Fruit fly (Drosophila melanogaster) whole organism, prepupa: Measurements from ENCODE around the gene gNacalpha.

Experiments used
- Blimp-1 ChIP-seq: fragments of 200-800 bp; sonication (Bioruptor generic); optimal IDR thresholded peaks from 3 replicates; lab custom pipeline; 2017; ENCODE audit warnings: missing biosample characterization, missing genetic modification characterization, mild to moderate bottlenecking, moderate library complexity, missing genetic modification reagents
- CG10631 ChIP-seq: fragments of 200-800 bp; sonication (Bioruptor generic); optimal IDR thresholded peaks from 2 replicates; lab custom pipeline; 2016; ENCODE audit warnings: missing biosample characterization, missing genetic modification characterization
- CG10669 ChIP-seq: fragments of 200-800 bp; sonication (Bioruptor generic); optimal IDR thresholded peaks from 3 replicates; lab custom pipeline; 2018; ENCODE audit warnings: missing biosample characterization, mild to moderate bottlenecking, missing genetic modification characterization, moderate library complexity
- CG11762 ChIP-seq: fragments of 200-800 bp; sonication (Bioruptor generic); optimal IDR thresholded peaks from 3 replicates; lab custom pipeline; 2016; ENCODE audit warnings: missing biosample characterization, missing genetic modification characterization; ENCODE audit not compliant: insufficient read depth
- CG11902 ChIP-seq: fragments of 200-800 bp; sonication (Bioruptor generic); optimal IDR thresholded peaks from 3 replicates; lab custom pipeline; 2016; ENCODE audit warnings: missing biosample characterization, missing genetic modification characterization
- CG15336 ChIP-seq: fragments of 200-800 bp; sonication (Bioruptor generic); IDR thresholded peaks from 2 replicates; pipeline ENCODE4 v1.3.6; 2022; ENCODE audit warnings: missing biosample characterization, missing genetic modification characterization
- CG16779 ChIP-seq: fragments of 200-800 bp; sonication (Bioruptor generic); optimal IDR thresholded peaks from 3 replicates; lab custom pipeline; 2017; ENCODE audit warnings: missing biosample characterization, mild to moderate bottlenecking, missing genetic modification characterization
- CG3032 ChIP-seq: fragments of 200-800 bp; optimal IDR thresholded peaks from 2 replicates; lab custom pipeline; 2019; ENCODE audit warnings: missing biosample characterization, mild to moderate bottlenecking, missing genetic modification characterization, moderate library complexity
- CG31627 ChIP-seq: fragments of 200-800 bp; sonication (Bioruptor generic); optimal IDR thresholded peaks from 3 replicates; lab custom pipeline; 2016; ENCODE audit warnings: missing biosample characterization, missing genetic modification characterization
- CG32006 ChIP-seq: fragments of 200-800 bp; sonication (Bioruptor generic); optimal IDR thresholded peaks from 3 replicates; lab custom pipeline; 2017; ENCODE audit warnings: missing biosample characterization, mild to moderate bottlenecking, missing genetic modification characterization
- CG34406 ChIP-seq: fragments of 200-800 bp; sonication (Bioruptor generic); optimal IDR thresholded peaks from 3 replicates; lab custom pipeline; 2016; ENCODE audit warnings: missing biosample characterization, missing genetic modification characterization
- CG3919 ChIP-seq: fragments of 200-800 bp; sonication (Bioruptor generic); optimal IDR thresholded peaks from 3 replicates; lab custom pipeline; 2016; ENCODE audit warnings: missing biosample characterization, missing genetic modification characterization
- CG4318 ChIP-seq: fragments of 200-800 bp; sonication (Bioruptor generic); optimal IDR thresholded peaks from 3 replicates; lab custom pipeline; 2017; ENCODE audit warnings: missing biosample characterization, mild to moderate bottlenecking, missing genetic modification characterization
- CG6276 ChIP-seq: fragments of 200-800 bp; sonication (Bioruptor generic); optimal IDR thresholded peaks from 2 replicates; lab custom pipeline; 2017; ENCODE audit warnings: missing biosample characterization, mild to moderate bottlenecking, missing genetic modification characterization
- CG6808 ChIP-seq: fragments of 200-800 bp; sonication (Bioruptor generic); optimal IDR thresholded peaks from 3 replicates; lab custom pipeline; 2017; ENCODE audit warnings: missing biosample characterization, missing genetic modification characterization, mild to moderate bottlenecking, moderate library complexity, missing genetic modification reagents
- CG6854 ChIP-seq: fragments of 200-800 bp; sonication (Bioruptor generic); optimal IDR thresholded peaks from 2 replicates; lab custom pipeline; 2017; ENCODE audit warnings: missing biosample characterization, mild to moderate bottlenecking, missing genetic modification characterization
- CG8119 ChIP-seq: fragments of 200-800 bp; sonication (Bioruptor generic); IDR thresholded peaks from 3 replicates; pipeline ENCODE4 v1.3.6; 2022; ENCODE audit warnings: missing biosample characterization, missing genetic modification characterization
- CG8319 ChIP-seq: fragments of 200-800 bp; sonication (Bioruptor generic); optimal IDR thresholded peaks from 3 replicates; lab custom pipeline; 2016; ENCODE audit warnings: missing biosample characterization, missing genetic modification characterization
- CG8632 ChIP-seq: fragments of 200-800 bp; sonication (Bioruptor generic); optimal IDR thresholded peaks from 3 replicates; lab custom pipeline; 2016; ENCODE audit warnings: missing biosample characterization, missing genetic modification characterization
- Eip75B ChIP-seq: fragments of 200-800 bp; sonication (Bioruptor generic); optimal IDR thresholded peaks from 3 replicates; lab custom pipeline; 2016; ENCODE audit warnings: missing biosample characterization, missing genetic modification characterization
- Eip93F ChIP-seq: fragments of 200-800 bp; sonication (Bioruptor generic); optimal IDR thresholded peaks from 2 replicates; lab custom pipeline; 2016; ENCODE audit warnings: missing biosample characterization, mild to moderate bottlenecking, missing genetic modification characterization
- Ets21C ChIP-seq: fragments of 200-800 bp; sonication (Bioruptor generic); optimal IDR thresholded peaks from 3 replicates; lab custom pipeline; 2016; ENCODE audit warnings: missing biosample characterization, missing genetic modification characterization
- Ets96B ChIP-seq: fragments of 200-800 bp; optimal IDR thresholded peaks from 2 replicates; lab custom pipeline; 2019; ENCODE audit warnings: missing biosample characterization, mild to moderate bottlenecking, missing genetic modification characterization, moderate library complexity
- Hr38 ChIP-seq: sonication (Bioruptor generic); optimal IDR thresholded peaks from 2 replicates; lab custom pipeline; 2016; ENCODE audit warnings: missing biosample characterization, missing genetic modification characterization
- Hr4 ChIP-seq: fragments of 200-800 bp; sonication (Bioruptor generic); optimal IDR thresholded peaks from 3 replicates; lab custom pipeline; 2016; ENCODE audit warnings: missing biosample characterization, missing genetic modification characterization
- Lpt ChIP-seq: fragments of 200-800 bp; sonication (Bioruptor generic); optimal IDR thresholded peaks from 3 replicates; lab custom pipeline; 2016; ENCODE audit warnings: missing biosample characterization, missing genetic modification characterization
- Met ChIP-seq: fragments of 200-800 bp; sonication (Bioruptor generic); optimal IDR thresholded peaks from 3 replicates; lab custom pipeline; 2016; ENCODE audit warnings: missing biosample characterization, missing genetic modification characterization
- OdsH ChIP-seq: fragments of 200-800 bp; sonication (Bioruptor generic); optimal IDR thresholded peaks from 3 replicates; lab custom pipeline; 2016; ENCODE audit warnings: missing biosample characterization, missing genetic modification characterization
- Smox ChIP-seq: fragments of 200-800 bp; sonication (Bioruptor generic); optimal IDR thresholded peaks from 3 replicates; lab custom pipeline; 2016; ENCODE audit warnings: missing biosample characterization, missing genetic modification characterization
- Sox102F ChIP-seq: fragments of 200-800 bp; sonication (Bioruptor generic); optimal IDR thresholded peaks from 2 replicates; lab custom pipeline; 2016; ENCODE audit warnings: missing biosample characterization, mild to moderate bottlenecking, missing genetic modification characterization
- Sox14 ChIP-seq: fragments of 200-800 bp; sonication (Bioruptor generic); optimal IDR thresholded peaks from 3 replicates; lab custom pipeline; 2016; ENCODE audit warnings: missing biosample characterization, missing genetic modification characterization
- Sox15 ChIP-seq: fragments of 200-800 bp; sonication (Bioruptor generic); optimal IDR thresholded peaks from 3 replicates; lab custom pipeline; 2016; ENCODE audit warnings: missing biosample characterization, missing genetic modification characterization
- acj6 ChIP-seq: fragments of 200-800 bp; sonication (Bioruptor generic); optimal IDR thresholded peaks from 3 replicates; lab custom pipeline; 2016; ENCODE audit warnings: missing biosample characterization, missing genetic modification characterization
- cyc ChIP-seq: fragments of 200-800 bp; sonication (Bioruptor generic); optimal IDR thresholded peaks from 3 replicates; lab custom pipeline; 2016; ENCODE audit warnings: missing biosample characterization, missing genetic modification characterization
- dac ChIP-seq: fragments of 200-800 bp; sonication (Bioruptor generic); optimal IDR thresholded peaks from 2 replicates; lab custom pipeline; 2017; ENCODE audit warnings: missing biosample characterization, mild to moderate bottlenecking, missing genetic modification characterization
- eg ChIP-seq: fragments of 200-800 bp; sonication (Bioruptor generic); IDR thresholded peaks from 3 replicates; pipeline ENCODE4 v1.3.6; 2022; ENCODE audit warnings: missing biosample characterization, missing genetic modification characterization
- fd59A ChIP-seq: fragments of 200-800 bp; sonication (Bioruptor generic); optimal IDR thresholded peaks from 2 replicates; lab custom pipeline; 2017; ENCODE audit warnings: missing biosample characterization, mild to moderate bottlenecking, missing genetic modification characterization, missing genetic modification reagents
- fd85E ChIP-seq: fragments of 200-800 bp; sonication (Bioruptor generic); optimal IDR thresholded peaks from 3 replicates; lab custom pipeline; 2016; ENCODE audit warnings: missing biosample characterization, missing genetic modification characterization
- lz ChIP-seq: fragments of 200-800 bp; sonication (Bioruptor generic); optimal IDR thresholded peaks from 3 replicates; lab custom pipeline; 2016; ENCODE audit warnings: missing biosample characterization, missing genetic modification characterization
- net ChIP-seq: fragments of 200-800 bp; sonication (Bioruptor generic); optimal IDR thresholded peaks from 3 replicates; lab custom pipeline; 2016; ENCODE audit warnings: missing biosample characterization, missing genetic modification characterization
- pdm3 ChIP-seq: fragments of 200-800 bp; sonication (Bioruptor generic); optimal IDR thresholded peaks from 3 replicates; lab custom pipeline; 2016; ENCODE audit warnings: missing biosample characterization, missing genetic modification characterization
- salr ChIP-seq, 2 experiments: fragments of 200-800 bp; sonication (Bioruptor generic); optimal IDR thresholded peaks; 3 replicates each; lab custom pipeline; 2016 to 2018; ENCODE audit warnings: missing biosample characterization in 2 of 2, missing genetic modification characterization in 2 of 2, mild to moderate bottlenecking in 1 of 2
- spab ChIP-seq: fragments of 200-800 bp; sonication (Bioruptor generic); optimal IDR thresholded peaks from 2 replicates; lab custom pipeline; 2017; ENCODE audit warnings: missing biosample characterization, mild to moderate bottlenecking, missing genetic modification characterization, missing genetic modification reagents
- ss ChIP-seq, 2 experiments: fragments of 200-800 bp; sonication (Bioruptor generic); optimal IDR thresholded peaks; 2 replicates in 1 of 2; 3 replicates in 1 of 2; lab custom pipeline; 2017 to 2018; ENCODE audit warnings: mild to moderate bottlenecking in 2 of 2, missing biosample characterization in 2 of 2, missing genetic modification characterization in 2 of 2, moderate library complexity in 1 of 2
- svp ChIP-seq: fragments of 200-800 bp; sonication (Bioruptor generic); peaks from one replicate; lab custom pipeline; 2016; ENCODE audit warnings: missing biosample characterization, missing genetic modification characterization
- topi ChIP-seq: fragments of 200-800 bp; sonication (Bioruptor generic); optimal IDR thresholded peaks from 3 replicates; lab custom pipeline; 2016; ENCODE audit warnings: missing biosample characterization, missing genetic modification characterization

Gene gNacalpha

DNA sequence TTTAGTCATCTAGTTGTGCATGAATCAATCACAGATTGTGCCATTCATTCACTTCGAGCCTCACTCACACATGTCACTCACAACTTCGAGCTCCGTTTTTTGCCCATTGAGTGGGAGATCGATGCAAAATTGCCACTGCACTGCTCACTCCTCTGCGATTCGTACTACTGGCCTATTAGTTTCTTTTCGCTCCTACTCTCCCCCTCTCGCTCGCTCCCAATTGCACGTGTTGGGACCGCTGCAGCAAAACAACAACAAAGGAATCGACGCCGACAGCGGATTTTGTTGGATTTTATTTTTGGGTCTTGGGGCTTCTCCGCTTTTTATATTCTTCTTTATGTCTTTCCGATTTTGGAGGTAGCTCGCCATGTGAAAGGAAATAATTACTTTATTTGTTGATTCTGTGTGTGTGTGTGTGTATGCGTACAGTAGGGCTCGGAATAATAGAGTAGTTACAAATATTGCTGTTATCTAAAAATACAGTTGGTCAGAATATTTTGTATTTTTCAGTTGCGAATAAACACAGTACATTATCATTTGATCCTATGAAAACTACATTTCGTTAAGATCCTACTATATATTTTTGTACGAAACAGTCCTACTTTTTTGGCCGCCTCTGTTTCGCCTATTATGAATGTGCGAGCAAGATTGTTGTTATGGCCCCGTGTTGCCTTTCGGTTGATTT, 37.3 kb downstream of the gNacalpha start (continued):
- peak; percentile 42 for TF ChIP-seq OdsH (GFP tag; lab: Kevin White, UChicago)
- no peak for TF ChIP-seq svp (GFP tag; lab: Kevin White, UChicago)
- no peak for TF ChIP-seq fd59A (GFP tag; lab: Kevin White, UChicago)
- peak; percentile 10 for TF ChIP-seq Ets96B (tag; lab: Kevin White, UChicago)
- TF ChIP-seq CG32006 (GFP tag; lab: Kevin White, UChicago) = peak; percentile 70
- TF ChIP-seq CG31627 (GFP tag; lab: Kevin White, UChicago) = peak; percentile 9
- peak; percentile 73 for TF ChIP-seq CG6276
- TF ChIP-seq pdm3 (GFP tag; lab: Kevin White, UChicago) = peak; percentile 41
- peak; percentile 25 for TF ChIP-seq CG3919 (GFP tag; lab: Kevin White, UChicago)
- TF ChIP-seq CG4318 (GFP tag; lab: Kevin White, UChicago) = peak; percentile 4
- TF ChIP-seq CG8319 = no peak
- TF ChIP-seq CG34406 (GFP tag; lab: Kevin White, UChicago) = no peak
- no peak for TF ChIP-seq CG11902
- no peak for TF ChIP-seq CG11762 (GFP tag; lab: Kevin White, UChicago)
- TF ChIP-seq Eip93F (GFP tag; lab: Kevin White, UChicago) = no peak
- peak; percentile 76 for TF ChIP-seq eg (GFP tag; lab: Robert Waterston, UW)
- peak; percentile 78 for TF ChIP-seq CG8119 (GFP tag; lab: Robert Waterston, UW)
- peak; percentile 73 for TF ChIP-seq CG15336 (GFP tag; lab: Robert Waterston, UW)
- peak; percentile 34 for TF ChIP-seq dac
- no peak for TF ChIP-seq Blimp-1
- TF ChIP-seq CG6808 (GFP tag; lab: Kevin White, UChicago) = no peak
- TF ChIP-seq Hr38 = no peak
- TF ChIP-seq ss (GFP tag; optimal IDR thresholded peaks at IDR 0.05; lab: Kevin White, UChicago) = no peak
- peak; percentile 16 for TF ChIP-seq CG10631
- no peak for TF ChIP-seq CG3032 (tag; lab: Kevin White, UChicago)
- TF ChIP-seq CG8632 (GFP tag; lab: Kevin White, UChicago) = no peak
- TF ChIP-seq Hr4 (GFP tag; lab: Kevin White, UChicago) = peak; percentile 64
- TF ChIP-seq net (GFP tag; lab: Kevin White, UChicago) = peak; percentile 1
- peak; percentile 26 for TF ChIP-seq acj6
- no peak for TF ChIP-seq CG6854
- no peak for TF ChIP-seq salr (GFP tag; optimal IDR thresholded peaks at IDR 0.05; lab: Kevin White, UChicago)
- peak; percentile 42 for TF ChIP-seq Lpt
- TF ChIP-seq Sox102F (GFP tag; lab: Kevin White, UChicago) = no peak
- peak; percentile 4 for TF ChIP-seq Eip75B (GFP tag; lab: Kevin White, UChicago)
- no peak for TF ChIP-seq Smox (GFP tag; lab: Kevin White, UChicago)
- TF ChIP-seq fd85E (GFP tag; lab: Kevin White, UChicago) = no peak

DNA sequence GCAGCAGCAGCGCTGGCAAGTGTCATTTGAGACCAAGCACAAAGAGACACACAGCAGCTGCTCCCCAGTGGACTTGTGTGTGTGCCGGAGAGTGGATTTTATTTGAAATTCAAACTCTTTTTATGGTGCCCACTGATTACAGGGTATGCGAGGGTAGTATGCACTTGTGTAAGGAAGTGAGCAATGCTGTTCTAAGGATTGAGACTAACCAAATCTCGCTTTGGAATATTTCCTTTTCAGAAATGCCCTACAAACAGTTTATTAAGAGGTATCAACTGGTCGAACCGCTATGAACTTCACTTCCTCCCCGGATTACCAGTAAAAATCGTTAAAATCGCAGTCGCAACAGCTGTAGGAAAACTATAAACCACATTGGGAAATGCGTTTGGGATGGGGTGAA, 38.7 kb downstream of the gNacalpha start:
- TF ChIP-seq topi (GFP tag; lab: Kevin White, UChicago) = peak; percentile 58
- TF ChIP-seq Ets21C (GFP tag; lab: Kevin White, UChicago) = no peak
- TF ChIP-seq Met (GFP tag; lab: Kevin White, UChicago) = no peak
- peak; percentile 25 for TF ChIP-seq Sox15 (GFP tag; lab: Kevin White, UChicago)
- peak; percentile 17 for TF ChIP-seq fd59A (GFP tag; lab: Kevin White, UChicago)
- TF ChIP-seq CG34406 (GFP tag; lab: Kevin White, UChicago) = peak; percentile 9
- TF ChIP-seq CG16779 = peak; percentile 24
- TF ChIP-seq CG11762 (GFP tag; lab: Kevin White, UChicago) = peak; percentile 43
- peak; percentile 61 for TF ChIP-seq net (GFP tag; lab: Kevin White, UChicago)
- TF ChIP-seq Lpt = peak; percentile 71
- TF ChIP-seq svp (GFP tag; lab: Kevin White, UChicago) = peak; percentile 75
- peak; percentile 34 for TF ChIP-seq CG8319
- TF ChIP-seq Smox (GFP tag; lab: Kevin White, UChicago) = no peak
- TF ChIP-seq CG32006 (GFP tag; lab: Kevin White, UChicago) = peak; percentile 89
- peak; percentile 75 for TF ChIP-seq CG6276
- TF ChIP-seq Blimp-1 = no peak
- peak; percentile 64 for TF ChIP-seq lz
- peak; percentile 68 for TF ChIP-seq acj6
- no peak for TF ChIP-seq ss (GFP tag; optimal IDR thresholded peaks at IDR 0.05; lab: Kevin White, UChicago)
- peak; percentile 55 for TF ChIP-seq Sox102F (GFP tag; lab: Kevin White, UChicago)
- peak; percentile 92 for TF ChIP-seq eg (GFP tag; lab: Robert Waterston, UW)
- TF ChIP-seq CG8119 (GFP tag; lab: Robert Waterston, UW) = peak; percentile 88
- TF ChIP-seq Hr4 (GFP tag; lab: Kevin White, UChicago) = no peak
- TF ChIP-seq Eip93F (GFP tag; lab: Kevin White, UChicago) = no peak
- TF ChIP-seq CG10669 (GFP tag; lab: Kevin White, UChicago) = peak; percentile 32
- TF ChIP-seq CG31627 (GFP tag; lab: Kevin White, UChicago) = peak; percentile 77
- peak; percentile 48 for TF ChIP-seq Ets96B (tag; lab: Kevin White, UChicago)
- peak; percentile 14 for TF ChIP-seq CG6808 (GFP tag; lab: Kevin White, UChicago)
- no peak for TF ChIP-seq CG4318 (GFP tag; lab: Kevin White, UChicago)
- peak; percentile 37 for TF ChIP-seq CG3032 (tag; lab: Kevin White, UChicago)
- TF ChIP-seq Sox14 (GFP tag; lab: Kevin White, UChicago) = peak; percentile 82
- peak; percentile 70 for TF ChIP-seq cyc (GFP tag; lab: Kevin White, UChicago)
- peak; percentile 1 for TF ChIP-seq spab (GFP tag; lab: Kevin White, UChicago)
